Fruit fly (Drosophila melanogaster): Measurements from ENCODE around the gene CG4022.

CG4022 gene

dm6 chr3L:9457619-9458092 is 47.0 kb upstream of the CG4022 start, which contains the start of gene CG3437 (continued):
- TF ChIP-seq CG11695 (GFP tag; IDR thresholded peaks at IDR 0.05) (peak; percentile 99), sisA (GFP tag; IDR thresholded peaks at IDR 0.05) (peak; percentile 99), CG12391 (tag; optimal IDR thresholded peaks at IDR 0.05) (peak; percentile 98), CG1832 (GFP tag; optimal IDR thresholded peaks at IDR 0.05) (no peak), CG32532 (GFP tag; IDR thresholded peaks at IDR 0.05) (peak; percentile 99), Aef1 (GFP tag; IDR thresholded peaks at IDR 0.05) (peak; percentile 99), Atf6 (GFP tag; IDR thresholded peaks at IDR 0.05) (peak; percentile 99), ranshi (GFP tag; IDR thresholded peaks at IDR 0.05) (peak; percentile 99), gcm (GFP tag; optimal IDR thresholded peaks at IDR 0.05) (peak; percentile 97), vfl (GFP tag; optimal IDR thresholded peaks at IDR 0.05) (peak; percentile 97), Dip3 (GFP tag; optimal IDR thresholded peaks at IDR 0.05) (peak; percentile 99), aop (GFP tag; IDR thresholded peaks at IDR 0.05) (peak; percentile 96), cg (GFP tag; optimal IDR thresholded peaks at IDR 0.05) (no peak), Ada2b (GFP tag; IDR thresholded peaks at IDR 0.05) (peak; percentile 99), fu2 (GFP tag; optimal IDR thresholded peaks at IDR 0.05) (peak; percentile 98), CG6689 (GFP tag; IDR thresholded peaks at IDR 0.05) (peak; percentile 99), Dad (GFP tag; optimal IDR thresholded peaks at IDR 0.05) (peak; percentile 99), CG4328 (GFP tag; optimal IDR thresholded peaks at IDR 0.05) (peak; percentile 97), CG2889 (GFP tag; IDR thresholded peaks at IDR 0.05) (peak; percentile 98), Chrac-16 (GFP tag; optimal IDR thresholded peaks at IDR 0.05) (peak; percentile 98), hbn (GFP tag; IDR thresholded peaks at IDR 0.05; ENCODE audit: partially characterized antibody) (no peak; the same call in 1 of the 2 replicates), NC2α (GFP tag; optimal IDR thresholded peaks at IDR 0.05) (peak; percentile 97), CG11723 (GFP tag; optimal IDR thresholded peaks at IDR 0.05) (peak; percentile 97), CG34422 (GFP tag; IDR thresholded peaks at IDR 0.05) (peak; percentile 100), pros (GFP tag; optimal IDR thresholded peaks at IDR 0.05) (peak; percentile 76), odd (GFP tag; optimal IDR thresholded peaks at IDR 0.05) (peak; percentile 98), hkb (optimal IDR thresholded peaks at IDR 0.05) (peak; percentile 34), hkb (GFP tag; IDR thresholded peaks at IDR 0.05) (peak; percentile 99), CG4404 (GFP tag; IDR thresholded peaks at IDR 0.05) (peak; percentile 99), CG9797 (GFP tag; optimal IDR thresholded peaks at IDR 0.05) (peak; percentile 74), ase (GFP tag; IDR thresholded peaks at IDR 0.05) (peak; percentile 99), pb (GFP tag; optimal IDR thresholded peaks at IDR 0.05) (peak; percentile 98), Tbp (GFP tag; optimal IDR thresholded peaks at IDR 0.05) (no peak), CG31388 (GFP tag; optimal IDR thresholded peaks at IDR 0.05) (peak; percentile 94), CG17186 (GFP tag; optimal IDR thresholded peaks at IDR 0.05) (peak; percentile 95), Nf-YA (GFP tag; IDR thresholded peaks at IDR 0.05) (peak; percentile 98), CG1529 (GFP tag; optimal IDR thresholded peaks at IDR 0.05) (peak; percentile 97), Eip74EF (GFP tag; optimal IDR thresholded peaks at IDR 0.05) (peak in 1 of 2 experiments; percentile 96), run (tag; optimal IDR thresholded peaks at IDR 0.05) (peak; percentile 94), Pdp1 (GFP tag; optimal IDR thresholded peaks at IDR 0.05) (peak; percentile 97 to 99), al (GFP tag; IDR thresholded peaks at IDR 0.05) (peak; percentile 99), Camta (GFP tag; optimal IDR thresholded peaks at IDR 0.05) (peak; percentile 97), Jarid2 (GFP tag; optimal IDR thresholded peaks at IDR 0.05) (peak; percentile 99), Hsf (GFP tag; optimal IDR thresholded peaks at IDR 0.05) (peak; percentile 99), sc (optimal IDR thresholded peaks at IDR 0.05) (no peak), sc (GFP tag; optimal IDR thresholded peaks at IDR 0.05) (peak; percentile 96), h (optimal IDR thresholded peaks at IDR 0.05) (no peak), chn (GFP tag; optimal IDR thresholded peaks at IDR 0.05) (peak; percentile 99), jigr1 (GFP tag; IDR thresholded peaks at IDR 0.05) (peak; percentile 98), ERR (GFP tag; optimal IDR thresholded peaks at IDR 0.05) (peak; percentile 97), Spps (tag; optimal IDR thresholded peaks at IDR 0.05) (peak; percentile 96), CG1233 (GFP tag; optimal IDR thresholded peaks at IDR 0.05) (peak; percentile 99)

Measured in whole organism, embryonic.